Fruit fly (Drosophila melanogaster): Measurements from ENCODE around the gene NimB3.

NimB3 gene

DNA sequence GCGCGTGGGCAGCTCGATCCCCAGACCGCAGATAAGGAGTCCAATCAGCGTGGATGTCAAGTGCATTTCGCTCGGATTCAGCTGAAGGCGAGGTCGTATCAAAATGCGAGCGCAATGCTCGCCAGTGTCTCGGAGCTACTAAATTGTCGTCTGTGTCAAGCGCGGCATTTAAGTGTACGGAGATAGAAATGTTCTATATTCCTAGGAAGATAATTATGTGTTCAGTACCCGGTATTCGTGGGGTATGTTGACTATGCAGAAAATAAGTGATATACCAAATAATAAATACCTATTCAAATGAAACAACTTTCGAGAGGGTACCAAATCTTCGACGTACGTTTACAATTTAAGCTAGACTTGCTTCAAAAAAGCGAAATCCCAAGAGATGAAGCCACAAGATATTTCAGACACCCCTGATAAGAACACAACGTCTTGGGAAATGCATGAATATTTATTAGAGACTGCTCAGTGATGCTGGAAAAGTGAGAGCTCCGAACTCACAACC, at the start of gene NimB3:
Gene NimB3, minus strand, starts transcription at position 140 of the 505 bp plus-strand sequence.
- TF ChIP-seq CTCF (optimal IDR thresholded peaks at IDR 0.05) (no peak), CG8478 (optimal IDR thresholded peaks at IDR 0.05) (no peak)

DNA sequence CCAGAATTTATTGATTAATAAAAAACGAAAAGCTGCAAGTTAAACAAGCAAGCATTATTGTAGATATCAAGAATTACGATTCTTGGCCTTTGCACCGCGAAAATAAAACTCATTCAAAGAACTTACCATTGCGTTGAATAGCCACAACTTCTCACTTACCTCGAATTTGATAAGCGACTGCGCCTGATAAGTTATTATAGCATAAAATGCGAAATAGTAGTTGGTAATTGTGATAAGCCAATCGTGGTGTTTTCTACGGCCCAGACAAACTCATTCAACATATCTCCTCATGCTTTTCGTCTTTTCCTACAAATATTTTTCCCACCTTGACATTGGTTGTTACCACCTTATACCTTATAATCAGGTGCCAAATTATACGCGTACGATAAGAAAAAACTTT, 47.3 kb upstream of the NimB3 start:
- no peak for TF ChIP-seq CG8478 (optimal IDR thresholded peaks at IDR 0.05)
- TF ChIP-seq CTCF (optimal IDR thresholded peaks at IDR 0.05), result no peak

DNA sequence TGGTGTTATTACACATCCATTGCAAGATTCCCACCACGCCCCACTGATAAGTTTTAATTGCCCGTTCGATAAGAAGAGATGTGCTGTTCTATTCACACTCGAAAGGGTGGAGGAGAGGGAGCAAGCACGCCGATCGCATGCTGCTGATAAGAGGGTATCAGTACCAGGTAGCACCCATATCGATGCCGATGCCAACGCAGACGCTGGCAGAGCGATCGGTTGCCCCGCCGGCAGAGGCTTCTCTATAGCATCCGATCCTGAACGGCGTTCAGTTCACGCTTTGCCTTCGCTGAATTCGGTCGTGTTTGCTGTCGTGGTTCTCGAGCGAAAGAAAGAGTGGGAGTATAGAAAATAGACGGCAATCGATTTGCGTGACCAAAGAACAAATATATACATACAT, 45.7 kb upstream of the NimB3 start:
- TF ChIP-seq CG8478 (optimal IDR thresholded peaks at IDR 0.05) (no peak), CTCF (optimal IDR thresholded peaks at IDR 0.05) (no peak)

DNA sequence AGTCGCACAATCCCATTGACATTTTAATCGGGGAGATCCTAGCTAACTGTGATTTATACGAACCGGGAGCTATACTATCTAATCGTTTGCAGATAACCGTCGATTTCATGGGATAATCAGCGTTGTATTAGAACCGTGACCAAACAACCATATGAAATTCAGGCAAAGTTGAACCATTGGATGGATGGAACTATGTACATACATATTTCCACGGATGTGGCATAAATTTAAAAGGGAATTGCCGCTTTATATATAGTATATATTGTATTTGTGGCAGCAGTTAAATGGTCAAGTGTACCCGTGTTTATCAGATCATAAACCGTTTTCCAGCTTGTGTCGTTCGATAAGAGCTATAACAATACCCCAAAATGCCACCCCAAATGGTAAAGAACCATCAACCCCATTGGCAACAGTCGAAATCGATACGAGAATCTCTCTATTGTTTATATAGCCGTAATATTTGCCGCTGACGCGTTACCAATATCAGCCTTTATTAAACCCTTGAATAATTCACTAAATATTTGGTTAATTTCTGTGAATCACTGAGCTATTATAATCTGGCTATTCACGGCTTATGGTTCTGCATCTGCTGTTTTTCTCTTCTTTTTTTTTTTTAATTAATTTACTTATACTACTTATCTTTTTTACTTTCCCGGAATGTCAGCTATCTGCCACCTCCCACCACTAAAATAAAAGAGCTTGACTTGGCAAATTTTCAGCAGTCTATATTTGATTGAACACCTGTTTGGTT, 44.7 kb upstream of the NimB3 start, which contains the start of gene bgm:
Gene bgm, plus strand, starts transcription at position 701 of the 751 bp plus-strand sequence.
- TF ChIP-seq CTCF (optimal IDR thresholded peaks at IDR 0.05) (no peak), CG8478 (optimal IDR thresholded peaks at IDR 0.05) (no peak)

DNA sequence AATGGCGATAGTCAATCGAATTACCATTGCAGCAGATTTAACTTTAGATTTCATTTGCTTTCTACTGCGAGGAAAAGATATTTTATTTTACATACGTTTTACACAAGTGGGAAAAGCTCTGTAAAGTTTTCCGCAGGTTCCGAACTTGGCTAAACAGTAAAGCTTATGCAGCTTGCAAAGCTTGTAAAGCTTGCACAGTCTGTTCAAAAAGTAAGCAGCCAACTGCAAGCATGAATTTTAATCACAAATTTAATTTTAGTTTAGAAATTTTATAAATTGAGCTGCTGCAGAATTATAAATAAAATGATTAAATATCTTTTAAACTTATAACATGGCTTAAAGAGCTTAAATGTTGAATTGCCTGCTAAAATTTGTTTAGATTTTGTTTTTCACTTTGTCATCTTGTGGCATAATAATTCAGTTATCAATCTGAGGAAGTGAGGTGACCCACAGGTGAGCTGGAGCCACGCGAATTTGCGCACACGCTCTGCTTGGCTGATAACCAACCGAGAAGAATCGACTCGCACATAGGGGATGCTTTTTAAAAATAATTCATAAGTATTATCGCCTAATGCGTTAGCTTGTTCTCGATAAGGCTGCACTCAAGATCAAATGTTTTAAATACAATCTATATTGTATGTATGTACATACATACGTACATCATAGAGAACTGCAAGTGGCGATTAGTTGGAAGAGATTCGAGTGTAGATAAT, 44.0 kb upstream of the NimB3 start:
- no peak for TF ChIP-seq CG8478 (optimal IDR thresholded peaks at IDR 0.05)
- no peak for TF ChIP-seq CTCF (optimal IDR thresholded peaks at IDR 0.05)

DNA sequence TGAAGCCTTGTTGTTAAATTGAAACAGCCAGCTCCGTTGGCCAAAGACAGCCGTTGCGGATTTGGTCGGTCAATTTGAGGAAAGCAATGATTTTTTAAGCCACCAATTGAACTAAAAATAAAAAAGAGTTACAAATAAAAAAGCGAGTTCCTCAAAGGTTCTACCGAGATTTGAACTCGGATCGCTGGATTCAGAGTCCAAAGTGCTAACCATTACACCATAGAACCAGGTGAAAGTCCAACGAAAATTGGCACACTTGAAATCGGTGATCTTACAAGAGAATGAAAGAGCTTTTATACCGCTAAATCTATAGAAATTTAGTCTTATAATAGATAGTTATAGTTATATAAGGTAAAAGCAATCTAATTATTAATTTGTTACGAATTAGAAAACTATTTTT, 42.6 kb upstream of the NimB3 start:
- TF ChIP-seq CG8478 (optimal IDR thresholded peaks at IDR 0.05), result no peak

DNA sequence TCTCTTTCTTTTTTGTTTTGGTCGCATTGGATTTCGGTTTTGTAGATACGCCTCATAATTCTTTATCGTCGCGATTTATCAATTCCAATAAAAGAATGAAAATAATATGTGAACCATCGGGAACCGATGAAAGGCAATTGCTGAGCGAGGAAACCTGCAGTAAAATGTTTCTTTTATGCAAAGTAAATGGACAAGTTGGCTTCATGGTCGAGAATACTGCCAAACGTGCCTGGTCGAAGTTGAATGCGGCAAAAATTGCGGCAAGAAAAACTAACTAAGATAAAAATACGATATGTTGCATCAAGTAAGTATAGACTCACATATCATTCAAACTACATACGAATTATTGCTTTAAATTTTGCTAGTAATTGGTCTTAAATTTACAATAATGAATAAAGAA, 40.0 kb upstream of the NimB3 start, which contains the start of gene CG42692:
Gene CG42692, plus strand, starts transcription at position 301 of the 400 bp plus-strand sequence.
- TF ChIP-seq CG8478 (optimal IDR thresholded peaks at IDR 0.05), result no peak

DNA sequence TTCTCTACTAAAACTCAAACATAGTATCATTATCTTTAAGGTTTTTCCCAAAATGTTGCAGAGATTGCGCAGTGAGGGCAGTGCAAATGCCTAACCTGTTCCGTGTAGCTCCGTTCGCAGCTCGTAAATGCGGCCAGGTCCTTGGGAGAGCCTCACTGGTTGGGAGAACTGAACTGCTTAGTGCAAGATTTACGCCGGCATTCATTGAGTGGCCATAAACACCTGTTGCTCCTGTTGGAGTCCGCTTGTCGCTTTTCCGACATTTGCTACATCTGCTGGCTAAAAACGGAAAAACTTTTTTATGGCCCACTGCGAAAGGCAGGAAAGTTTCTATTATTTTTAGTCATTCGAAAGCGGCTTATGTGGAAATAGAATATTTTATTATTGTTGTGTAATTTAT, 34.1 kb upstream of the NimB3 start:
- TF ChIP-seq CTCF (optimal IDR thresholded peaks at IDR 0.05), result no peak
- TF ChIP-seq CG8478 (optimal IDR thresholded peaks at IDR 0.05), result no peak

DNA sequence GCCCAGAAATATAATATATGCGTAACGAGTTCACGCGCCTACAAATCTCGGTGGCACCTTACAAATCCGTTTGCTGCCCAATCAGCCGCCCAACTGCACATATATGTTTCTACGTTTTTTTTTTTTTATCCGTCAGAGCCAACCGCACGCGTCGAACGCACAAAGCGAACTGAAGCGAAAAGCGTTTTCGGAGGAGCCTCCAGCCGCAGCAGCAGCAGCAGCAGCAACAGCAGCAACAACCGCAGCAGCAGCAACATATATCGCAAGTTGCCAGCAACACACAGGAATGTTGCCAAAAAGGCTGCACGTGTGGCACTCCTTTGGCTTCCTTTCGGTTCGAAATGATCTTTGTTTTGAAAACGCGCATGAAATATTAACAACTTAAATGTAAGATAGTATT, 33.3 kb upstream of the NimB3 start, which contains the start of gene rk:
Gene rk, minus strand, starts transcription at position 171 of the 400 bp plus-strand sequence.
- TF ChIP-seq CG8478 (optimal IDR thresholded peaks at IDR 0.05) (no peak), CTCF (optimal IDR thresholded peaks at IDR 0.05) (no peak)

DNA sequence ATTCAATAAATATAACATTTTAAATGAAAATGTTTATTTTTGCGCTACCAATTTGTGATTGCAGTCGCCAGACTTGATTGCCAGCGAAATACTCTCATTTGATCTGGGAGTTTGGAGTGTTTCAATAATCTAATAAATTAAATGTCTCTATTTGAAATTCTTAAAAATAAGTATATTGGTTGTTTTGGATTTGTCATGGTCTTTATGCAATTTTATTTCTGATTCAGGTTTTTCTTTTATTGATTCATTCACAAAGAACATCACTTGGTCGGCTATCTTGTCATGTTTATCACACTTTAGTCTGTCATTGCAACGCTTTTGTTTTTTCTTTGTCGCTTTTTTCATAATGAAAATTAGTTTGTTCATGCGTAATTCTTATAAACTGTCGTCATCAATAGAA, 31.2 kb upstream of the NimB3 start:
- TF ChIP-seq CG8478 (optimal IDR thresholded peaks at IDR 0.05), result no peak
- no peak for TF ChIP-seq CTCF (optimal IDR thresholded peaks at IDR 0.05)

DNA sequence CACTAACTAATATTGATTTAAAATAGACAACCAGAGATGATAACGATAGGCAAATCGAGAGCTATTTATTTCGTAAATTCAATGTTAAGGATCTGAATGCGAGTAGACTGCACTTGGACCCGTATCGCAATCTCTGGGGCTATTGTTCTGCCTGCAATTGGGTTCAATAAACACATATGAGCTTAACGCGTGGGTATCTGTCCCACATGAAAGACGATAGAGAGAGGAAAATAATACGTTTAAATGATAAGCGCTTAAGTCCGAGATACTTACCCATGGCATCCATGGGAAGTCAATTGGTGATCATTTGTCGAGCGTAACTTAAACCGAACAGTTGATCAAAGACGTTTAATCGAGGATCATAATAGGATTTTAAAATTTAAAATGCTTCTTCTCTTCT, 12.0 kb upstream of the NimB3 start, which contains the start of gene NimC2:
Gene NimC2, plus strand, starts transcription at position 301 of the 400 bp plus-strand sequence.
- TF ChIP-seq CG8478 (optimal IDR thresholded peaks at IDR 0.05) (no peak), CTCF (optimal IDR thresholded peaks at IDR 0.05) (no peak)

DNA sequence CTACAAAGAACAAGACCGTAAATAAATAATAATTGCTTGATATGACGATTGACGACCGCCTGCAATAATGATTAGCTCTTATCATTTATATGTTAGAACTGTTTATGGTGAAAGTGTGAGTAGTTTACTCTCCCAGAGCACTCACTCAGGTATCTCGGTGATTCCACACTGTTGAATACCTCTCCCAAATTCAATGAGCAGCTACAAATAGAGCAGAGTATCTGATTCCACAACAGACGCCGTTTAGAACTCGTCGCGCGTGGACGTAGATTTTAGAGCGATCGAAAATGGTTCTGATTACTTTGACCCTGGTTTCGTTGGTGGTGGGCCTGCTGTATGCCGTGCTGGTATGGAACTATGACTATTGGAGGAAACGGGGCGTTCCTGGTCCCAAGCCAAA, 9.3 kb upstream of the NimB3 start, which contains the start of gene Cyp28a5:
Gene Cyp28a5, plus strand, starts transcription at position 230 of the 400 bp plus-strand sequence.
- no peak for TF ChIP-seq CTCF (optimal IDR thresholded peaks at IDR 0.05)
- TF ChIP-seq CG8478 (optimal IDR thresholded peaks at IDR 0.05), result no peak

DNA sequence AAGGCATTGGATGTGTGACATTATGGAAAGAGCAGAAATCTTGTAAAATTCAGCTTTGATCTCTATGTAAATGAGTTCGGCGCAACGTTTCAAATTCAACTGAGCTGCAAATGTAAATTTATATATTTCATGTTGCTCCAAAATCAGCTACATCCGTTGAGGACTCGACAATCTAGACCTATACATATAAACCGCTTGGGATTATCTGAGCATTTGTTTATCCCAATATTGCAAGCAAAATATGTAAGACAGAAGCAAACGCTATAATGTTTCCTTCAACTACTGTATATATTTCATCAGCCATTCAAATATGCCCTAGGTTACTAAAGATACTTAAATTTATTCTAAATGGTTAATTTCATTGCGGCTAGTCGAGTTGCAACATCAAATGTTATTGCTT, 8.9 kb upstream of the NimB3 start, which contains the start of gene NimC1:
Gene NimC1, minus strand, starts transcription at position 101 of the 400 bp plus-strand sequence.
- TF ChIP-seq CG8478 (optimal IDR thresholded peaks at IDR 0.05) (no peak), CTCF (optimal IDR thresholded peaks at IDR 0.05) (no peak)

DNA sequence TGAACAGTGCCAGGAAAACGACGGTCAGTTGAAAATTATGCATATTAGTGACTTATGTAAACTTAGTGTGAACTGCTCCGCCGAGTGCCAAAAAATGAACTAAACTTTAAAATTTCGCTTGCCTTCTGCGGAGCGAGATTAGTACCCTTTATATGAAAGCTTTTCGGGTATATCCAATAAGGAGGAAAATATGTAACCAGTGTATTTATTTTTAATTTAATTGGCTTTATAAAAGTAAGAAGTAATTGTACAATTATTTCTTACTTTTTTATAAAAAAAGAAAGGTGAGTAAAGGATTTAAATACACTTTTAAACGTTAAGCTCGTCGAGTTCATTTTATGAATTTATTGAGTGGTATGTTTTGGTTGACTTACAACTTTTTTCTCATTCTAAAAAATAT, 5.1 kb upstream of the NimB3 start, which contains the start of gene He:
Gene He, minus strand, starts transcription at position 101 of the 400 bp plus-strand sequence.
- TF ChIP-seq CTCF (optimal IDR thresholded peaks at IDR 0.05), result no peak
- no peak for TF ChIP-seq CG8478 (optimal IDR thresholded peaks at IDR 0.05)

DNA sequence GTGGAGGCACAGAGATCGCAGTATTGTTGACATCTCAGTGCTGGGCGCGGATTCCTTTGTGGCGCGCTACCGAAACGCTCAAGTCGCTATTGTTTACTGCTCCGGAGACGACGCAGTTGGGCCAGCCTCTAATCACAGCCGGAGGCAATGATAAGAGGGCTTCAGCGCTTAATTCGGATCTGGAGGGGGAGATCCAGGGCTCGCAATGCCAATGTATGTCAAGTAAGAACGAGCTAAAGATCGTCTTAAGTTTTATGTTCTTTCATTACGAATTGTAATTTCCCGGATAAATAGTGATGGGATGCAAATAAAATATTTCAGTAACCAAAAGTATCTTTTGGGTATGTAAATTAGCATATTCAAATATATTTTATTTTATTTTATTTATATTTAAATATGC, 2.1 kb upstream of the NimB3 start, which contains the start of the genes NimB4 and NimB5:
Gene NimB4, minus strand, starts transcription at position 101 of the 400 bp plus-strand sequence.
Gene NimB5, plus strand, starts transcription at position 302 of the 400 bp plus-strand sequence.
- TF ChIP-seq CTCF (optimal IDR thresholded peaks at IDR 0.05) (no peak), CG8478 (optimal IDR thresholded peaks at IDR 0.05) (no peak)

Data from S2 (cell line).